Fruit fly (Drosophila melanogaster) whole organism, prepupa: ENCODE data around the gene Ubi-p63E.

Source experiments
- CG32006 ChIP-seq: fragments of 200-800 bp; sonication (Bioruptor generic); optimal IDR thresholded peaks from 3 replicates; lab custom pipeline; 2017; ENCODE audit warnings: missing biosample characterization, mild to moderate bottlenecking, missing genetic modification characterization
- salr ChIP-seq, 2 experiments: fragments of 200-800 bp; sonication (Bioruptor generic); optimal IDR thresholded peaks; 3 replicates each; lab custom pipeline; 2016 to 2018; ENCODE audit warnings: missing biosample characterization in 2 of 2, missing genetic modification characterization in 2 of 2, mild to moderate bottlenecking in 1 of 2

dm6 chr3L:3856004-3856403 lies 47.0 kb downstream of the Ubi-p63E start:
- TF ChIP-seq salr (GFP tag; optimal IDR thresholded peaks at IDR 0.05; lab: Kevin White, UChicago) = no peak
- TF ChIP-seq CG32006 (GFP tag; lab: Kevin White, UChicago) = no peak
